Worm (Caenorhabditis elegans) whole organism, dauer: ENCODE results near the gene fbxa-183.
"Not testable (repeated sequence)": the region's sequence is repeated elsewhere in the genome, so short reads cannot be mapped to it uniquely, and the experiment has no call there.

Experiments used
- unc-62 ChIP-seq: sonication (generic microtip); optimal IDR thresholded peaks from 2 replicates; lab custom pipeline; 2017; ENCODE audit warnings: missing biosample characterization, missing genetic modification reagents, missing genetic modification characterization

The fbxa-183 gene

DNA sequence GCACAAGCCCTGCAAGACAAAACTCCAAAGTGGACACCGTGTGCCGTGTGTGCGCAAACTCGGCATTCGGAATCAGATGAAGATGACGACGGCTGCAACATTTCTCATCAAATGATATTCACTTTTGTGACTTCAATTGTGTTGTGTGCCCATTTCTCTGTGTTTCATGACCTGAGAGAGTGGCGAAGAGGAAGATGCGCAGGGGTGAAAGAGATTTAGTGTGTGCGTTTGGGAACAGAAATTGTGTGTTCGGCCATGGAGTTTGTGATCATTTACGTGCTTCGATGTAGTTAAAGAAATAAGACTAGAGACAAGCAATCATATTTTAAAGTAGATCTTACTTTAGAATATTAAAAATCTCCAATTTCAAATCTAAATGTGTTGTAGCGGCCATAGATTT is 6.1 kb upstream of the fbxa-183 start:
- TF ChIP-seq unc-62 (GFP tag; lab: Kevin White, UChicago) = no peak

ce11 chrV:5785372-5785771 is 2.8 kb upstream of the fbxa-183 start, which contains the start of gene F44E7.7:
Gene F44E7.7, minus strand, starts transcription at chrV:5785472.
- TF ChIP-seq unc-62 (GFP tag; lab: Kevin White, UChicago) = no peak

- TF ChIP-seq unc-62 (GFP tag; lab: Kevin White, UChicago) = no peak
Observed at ce11 chrV:5780713-5781360, 1.8 kb downstream of the fbxa-183 start, which contains the start of gene F44E7.5. Gene F44E7.5, minus strand, starts transcription at chrV:5780922.

ce11 chrV:5779984-5780383 is 2.6 kb downstream of the fbxa-183 start:
- no peak for TF ChIP-seq unc-62 (GFP tag; lab: Kevin White, UChicago)

- not testable (repeated sequence) for TF ChIP-seq unc-62 (GFP tag; lab: Kevin White, UChicago)
Observed at ce11 chrV:5776941-5777340, 5.6 kb downstream of the fbxa-183 start, which contains the start of gene F44E7.4. Gene F44E7.4, minus strand, starts transcription at chrV:5776953.

DNA sequence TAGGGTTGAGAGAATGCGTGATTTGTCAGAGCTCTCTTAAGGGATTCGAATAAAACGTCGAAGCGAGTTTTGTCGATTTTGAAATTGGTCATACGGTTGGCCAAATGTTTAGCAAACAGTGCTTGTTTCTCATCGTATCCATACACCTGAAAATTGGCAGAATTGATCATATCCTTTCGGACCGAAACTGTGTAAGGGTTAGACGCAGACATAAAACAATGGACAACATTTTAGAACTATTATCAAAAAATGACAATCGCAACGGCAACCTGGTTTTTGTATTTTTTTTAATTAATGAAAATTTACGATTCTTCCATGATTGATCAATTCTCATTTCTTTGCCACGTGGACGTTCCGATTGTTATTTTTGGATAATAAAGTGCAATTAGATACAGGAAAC is 8.4 kb downstream of the fbxa-183 start:
- TF ChIP-seq unc-62 (GFP tag; lab: Kevin White, UChicago) = no peak

DNA sequence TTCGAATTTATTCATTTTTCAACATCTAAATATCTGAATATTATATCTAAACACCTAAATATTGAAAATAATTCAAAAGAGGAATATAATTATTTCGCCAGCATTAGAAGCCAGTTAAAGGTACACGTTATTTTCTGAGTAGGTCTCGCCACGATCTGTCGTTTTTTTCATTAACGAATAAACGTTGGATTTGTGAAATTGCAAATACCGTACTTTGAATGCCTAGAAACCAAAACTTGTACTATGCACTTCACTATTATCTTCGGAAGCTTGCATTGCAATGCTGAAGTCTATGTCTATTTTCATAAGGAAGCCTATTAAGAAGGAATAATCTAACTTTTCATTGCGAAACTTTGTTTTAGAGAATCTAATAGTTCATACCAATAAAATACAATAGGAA is 10.1 kb downstream of the fbxa-183 start:
- TF ChIP-seq unc-62 (GFP tag; lab: Kevin White, UChicago) = no peak

DNA sequence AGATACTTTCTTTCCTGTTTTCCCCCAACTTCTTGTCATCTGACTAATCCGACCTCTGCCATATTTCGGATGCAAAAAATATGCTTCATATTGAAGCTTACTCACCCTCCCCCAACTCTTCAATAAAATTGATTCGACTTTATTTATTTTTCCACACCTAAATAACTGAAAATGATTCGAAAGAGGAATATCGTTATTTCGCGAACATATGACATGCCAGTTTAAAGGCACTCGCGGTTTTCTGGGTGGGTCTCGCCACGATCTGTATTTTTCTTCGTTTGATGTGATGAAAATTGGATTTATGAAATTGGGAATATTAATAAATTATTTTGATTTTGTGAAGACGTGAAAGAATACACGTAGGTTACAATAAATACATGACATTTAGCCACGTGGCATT is 11.0 kb downstream of the fbxa-183 start, which contains the start of gene F44E7.3:
Gene F44E7.3 (plus strand): TSS at position 319 of the 400 bp plus-strand sequence.
- TF ChIP-seq unc-62 (GFP tag; lab: Kevin White, UChicago) = no peak

DNA sequence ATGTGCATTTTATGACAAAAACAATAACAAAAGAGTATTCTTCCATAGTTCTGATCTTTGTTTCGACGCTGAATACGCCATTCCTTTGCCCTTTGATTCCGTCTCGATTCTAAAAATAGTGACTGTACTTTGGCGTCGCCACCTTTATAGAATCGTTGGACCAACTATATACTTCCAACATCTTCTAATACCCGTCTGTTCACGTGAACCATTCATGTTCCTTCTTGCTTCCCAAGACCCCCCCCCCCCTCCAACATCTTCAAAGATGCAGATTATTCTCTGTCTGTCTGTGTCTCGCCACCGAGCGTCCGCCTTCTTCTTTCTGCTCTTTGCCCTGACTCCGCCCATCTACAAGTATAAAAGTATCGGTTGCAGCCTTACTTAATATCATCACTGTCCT is 12.6 kb downstream of the fbxa-183 start:
- TF ChIP-seq unc-62 (GFP tag; lab: Kevin White, UChicago) = no peak

DNA sequence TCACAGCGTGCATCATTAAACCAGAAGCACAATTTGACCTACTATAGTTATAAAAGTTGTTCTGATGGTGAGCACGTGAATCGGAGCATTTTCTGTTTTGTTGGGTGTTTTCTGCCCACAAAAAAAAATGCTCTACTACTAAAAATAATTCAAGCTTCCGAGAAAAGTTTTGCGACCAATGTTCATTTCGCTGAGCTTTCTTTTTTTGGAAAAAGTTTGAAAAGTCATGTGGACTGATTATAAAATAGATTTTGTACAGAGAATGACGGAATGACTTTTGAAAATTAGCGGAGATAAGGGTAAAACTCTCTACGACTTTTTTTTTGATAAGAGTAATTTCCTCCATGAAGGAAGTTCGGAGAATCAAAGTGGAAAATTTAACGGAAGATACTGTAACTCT is 13.1 kb downstream of the fbxa-183 start:
- TF ChIP-seq unc-62 (GFP tag; lab: Kevin White, UChicago) = no peak

DNA sequence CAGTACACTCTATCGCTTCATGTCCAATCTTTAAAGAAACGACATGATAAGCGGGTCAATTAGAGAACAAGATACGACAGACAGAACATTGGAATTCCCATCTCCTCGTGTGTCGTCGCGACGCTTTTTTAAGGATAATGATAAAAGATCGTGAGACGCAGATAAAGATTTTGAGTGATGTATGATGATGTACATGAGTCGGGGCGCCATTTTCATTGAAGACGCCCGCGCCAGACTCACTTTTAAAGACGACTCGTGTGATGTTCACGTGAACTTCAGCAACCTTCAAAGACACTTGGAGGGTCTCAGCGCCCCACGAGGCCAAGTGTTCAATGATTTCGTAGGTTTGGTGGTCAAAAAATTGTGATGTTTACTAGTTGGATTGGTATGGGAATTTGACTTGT is 14.3 kb downstream of the fbxa-183 start:
- no peak for TF ChIP-seq unc-62 (GFP tag; lab: Kevin White, UChicago)

DNA sequence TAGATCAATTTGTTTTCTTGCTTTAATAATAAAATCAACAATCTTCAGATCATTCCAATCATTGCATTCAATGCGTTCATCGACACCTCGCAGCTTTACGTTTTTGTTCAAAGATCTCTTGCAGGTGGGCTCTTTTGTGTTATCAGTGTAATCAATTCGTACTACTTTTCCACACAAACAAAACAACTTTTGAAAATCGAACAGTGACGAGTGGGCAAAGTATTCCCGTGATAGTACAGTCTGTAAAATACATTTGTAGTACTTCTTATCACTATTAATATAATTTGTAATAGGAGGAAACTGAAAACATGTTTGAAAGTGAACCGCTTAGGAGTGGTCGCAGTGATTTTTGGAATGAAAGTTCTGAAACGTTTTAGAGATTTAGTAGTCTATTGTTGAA is 17.5 kb downstream of the fbxa-183 start, which contains the start of gene pgph-2:
Gene pgph-2 (plus strand): TSS at position 47 of the 400 bp plus-strand sequence.
- no peak for TF ChIP-seq unc-62 (GFP tag; lab: Kevin White, UChicago)

DNA sequence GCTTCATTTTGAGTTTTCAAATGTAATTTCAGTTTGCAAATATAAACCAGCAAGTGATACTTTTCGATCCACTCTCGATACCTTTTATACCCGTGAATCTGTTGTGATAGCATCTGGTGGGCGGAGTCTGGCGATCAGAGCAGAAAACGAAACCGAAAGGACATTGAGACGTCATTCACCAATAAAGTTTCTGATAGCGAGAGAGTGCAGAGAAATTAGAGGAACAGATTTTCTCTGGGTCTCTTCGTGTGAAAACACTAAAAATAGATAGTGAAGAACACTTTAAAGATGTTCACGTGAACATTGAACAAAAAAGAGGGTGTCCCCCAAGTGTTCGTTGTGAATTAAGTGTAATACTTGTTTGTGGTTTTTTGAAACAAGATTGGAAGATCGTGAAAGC is 18.8 kb downstream of the fbxa-183 start, which contains the start of gene pgph-3:
Gene pgph-3 (minus strand): TSS at position 60 of the 400 bp plus-strand sequence.
- TF ChIP-seq unc-62 (GFP tag; lab: Kevin White, UChicago) = no peak

ce11 chrV:5760132-5760531 is 22.5 kb downstream of the fbxa-183 start, which contains the start of gene C53A3.1:
Gene C53A3.1, minus strand, starts transcription at chrV:5760232.
- TF ChIP-seq unc-62 (GFP tag; lab: Kevin White, UChicago) = no peak

- no peak for TF ChIP-seq unc-62 (GFP tag; lab: Kevin White, UChicago)
Observed at ce11 chrV:5758780-5759179, 23.8 kb downstream of the fbxa-183 start, which contains the start of gene C53A3.4. Gene C53A3.4, minus strand, starts transcription at chrV:5758880.

DNA sequence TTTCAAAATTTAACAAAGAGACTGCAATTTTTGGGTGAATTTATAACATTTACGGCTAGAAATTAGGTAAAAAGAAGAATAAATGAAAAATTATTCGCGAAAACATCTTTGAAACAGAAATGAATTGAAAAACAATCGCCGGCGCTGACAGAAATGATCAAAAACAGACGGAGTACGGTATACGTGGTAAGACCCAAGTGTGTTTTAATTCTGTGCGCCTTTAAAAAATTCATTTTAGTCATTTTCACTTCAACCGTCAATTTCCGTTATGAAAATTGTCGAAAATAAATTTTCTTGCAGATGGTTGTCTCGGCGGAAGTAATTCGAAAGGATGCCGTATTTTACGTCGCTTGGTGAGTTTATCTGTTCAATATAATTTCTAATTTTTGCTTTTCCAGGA is 26.4 kb downstream of the fbxa-183 start, which contains the start of gene C53A3.3:
Gene C53A3.3 (plus strand): TSS at position 301 of the 400 bp plus-strand sequence.
- TF ChIP-seq unc-62 (GFP tag; lab: Kevin White, UChicago) = no peak

- TF ChIP-seq unc-62 (GFP tag; lab: Kevin White, UChicago) = not testable (repeated sequence)
Observed at ce11 chrV:5755203-5755693, 27.3 kb downstream of the fbxa-183 start, which contains the start of gene K09H11.11. Gene K09H11.11, minus strand, starts transcription at chrV:5755253.
